Worm (Caenorhabditis elegans): ENCODE measurements around the gene Y57G11C.20.

Gene Y57G11C.20

ce11 chrIV:14828218-14828617, 14.9 kb upstream of the Y57G11C.20 start:
- TF ChIP-seq snpc-1.2 (GFP tag; IDR thresholded peaks at IDR 0.05) (no peak), egl-43 (GFP tag; IDR thresholded peaks at IDR 0.05) (no peak), unc-62 (GFP tag; optimal IDR thresholded peaks at IDR 0.05 in 1 of 2) (peak in 1 of 2 experiments; percentile 72), unc-62 (tag; optimal IDR thresholded peaks at IDR 0.05) (no peak), hif-1 (tag; optimal IDR thresholded peaks at IDR 0.05) (no peak), skn-1 (tag; optimal IDR thresholded peaks at IDR 0.05) (no peak), sdz-12 (GFP tag; optimal IDR thresholded peaks at IDR 0.05) (no peak), F44E2.7 (GFP tag; IDR thresholded peaks at IDR 0.05) (no peak)

ce11 chrIV:14829026-14829425, 14.1 kb upstream of the Y57G11C.20 start, which contains the start of gene hhat-2:
hhat-2 (minus strand) TSS chrIV:14829126.
- TF ChIP-seq Y105C5A.15 (GFP tag; IDR thresholded peaks at IDR 0.05), result no peak
- TF ChIP-seq unc-62 (GFP tag; optimal IDR thresholded peaks at IDR 0.05 in 1 of 2), result no peak
- TF ChIP-seq unc-62 (tag; optimal IDR thresholded peaks at IDR 0.05), result no peak
- no peak for TF ChIP-seq nhr-102 (tag; optimal IDR thresholded peaks at IDR 0.05)
- no peak for TF ChIP-seq lir-3 (tag; optimal IDR thresholded peaks at IDR 0.05)
- TF ChIP-seq unc-39 (tag; optimal IDR thresholded peaks at IDR 0.05), result no peak
- TF ChIP-seq duxl-1 (tag; optimal IDR thresholded peaks at IDR 0.05; ENCODE audit: poor library complexity), result no peak
- no peak for TF ChIP-seq lim-7 (GFP tag; IDR thresholded peaks at IDR 0.05)
- no peak for TF ChIP-seq F26F4.8 (GFP tag; conservative IDR thresholded peaks at IDR 0.05)
- no peak for TF ChIP-seq tra-1 (GFP tag; IDR thresholded peaks at IDR 0.05)

- TF ChIP-seq php-3 (GFP tag; IDR thresholded peaks at IDR 0.05) (0 out of 2 replicates have a peak, but pooled peaks have one; percentile 17), dve-1 (tag; optimal IDR thresholded peaks at IDR 0.05; ENCODE audit: insufficient read depth) (peak; percentile 29), unc-39 (tag; optimal IDR thresholded peaks at IDR 0.05) (no peak), daf-16 (GFP tag; optimal IDR thresholded peaks at IDR 0.05) (no peak), daf-16 (tag; optimal IDR thresholded peaks at IDR 0.05) (peak; percentile 28), pha-4 (GFP tag; IDR thresholded peaks at IDR 0.05) (no peak), pha-4 (tag; optimal IDR thresholded peaks at IDR 0.05) (no peak), lin-38 (GFP tag; IDR thresholded peaks at IDR 0.05) (no peak), lim-7 (GFP tag; IDR thresholded peaks at IDR 0.05) (no peak)
Measured at ce11 chrIV:14833537-14833936, 9.6 kb upstream of the Y57G11C.20 start.

- TF ChIP-seq spr-1 (tag; optimal IDR thresholded peaks at IDR 0.05) (no peak), lsy-2 (tag; optimal IDR thresholded peaks at IDR 0.05) (peak in 1 of 2 experiments; percentile 47), aha-1 (tag) (peak; percentile 83), lin-39 (tag; optimal IDR thresholded peaks at IDR 0.05) (no peak), zag-1 (tag; optimal IDR thresholded peaks at IDR 0.05) (no peak), D1046.2 (GFP tag; IDR thresholded peaks at IDR 0.05) (no peak), rbr-2 (tag; optimal IDR thresholded peaks at IDR 0.05) (no peak), daf-16 (GFP tag; optimal IDR thresholded peaks at IDR 0.05) (no peak), daf-16 (tag; optimal IDR thresholded peaks at IDR 0.05) (peak; percentile 28), gei-8 (GFP tag; optimal IDR thresholded peaks at IDR 0.05) (no peak), hmg-1.1 (GFP tag; IDR thresholded peaks at IDR 0.05) (peak; percentile 65), egl-43 (GFP tag; IDR thresholded peaks at IDR 0.05) (no peak), T20F7.1 (GFP tag; optimal IDR thresholded peaks at IDR 0.05) (no peak), hlh-30 (tag; optimal IDR thresholded peaks at IDR 0.05; ENCODE audit: insufficient read depth) (peak; percentile 10), snpc-1.2 (GFP tag; IDR thresholded peaks at IDR 0.05) (no peak), pqm-1 (tag; optimal IDR thresholded peaks at IDR 0.05) (no peak), ctbp-1 (GFP tag; IDR thresholded peaks at IDR 0.05) (no peak), pha-4 (GFP tag; IDR thresholded peaks at IDR 0.05) (no peak), pha-4 (tag; optimal IDR thresholded peaks at IDR 0.05) (no peak)
Measured at ce11 chrIV:14836885-14837284, 6.3 kb upstream of the Y57G11C.20 start, which contains the start of gene Y57G11C.22. Y57G11C.22 (plus strand) TSS chrIV:14837211.

All from whole organism, L4 larva.